Fruit fly (Drosophila melanogaster) whole organism, wandering third instar larva: ENCODE measurements around the gene ppk14.

Source experiments
- Abd-B ChIP-seq: fragments of >200 bp; optimal IDR thresholded peaks from 2 replicates; lab custom pipeline; 2017; ENCODE audit warnings: missing biosample characterization, missing genetic modification characterization
- fru ChIP-seq: fragments of 200-800 bp; sonication (Bioruptor generic); optimal IDR thresholded peaks from 3 replicates; lab custom pipeline; 2016; ENCODE audit warnings: missing biosample characterization, mild to moderate bottlenecking, missing genetic modification characterization
- pan ChIP-seq: fragments of >200 bp; optimal IDR thresholded peaks from 2 replicates; lab custom pipeline; 2017

- no peak for TF ChIP-seq fru (GFP tag; lab: Kevin White, UChicago)
- no peak for TF ChIP-seq pan
- no peak for TF ChIP-seq Abd-B (GFP tag; lab: Kevin White, UChicago)
Observed at dm6 chr2L:6387068-6387467, 32.3 kb downstream of the ppk14 start.
